Fruit fly (Drosophila melanogaster) whole organism, embryonic: Measurements from ENCODE around the gene CG1943.

ENCODE experiments used
- ATbp ChIP-seq: fragments of 200-800 bp; sonication (Bioruptor generic); optimal IDR thresholded peaks from 2 replicates; lab custom pipeline; 2017; ENCODE audit warnings: missing biosample characterization, mild to moderate bottlenecking, missing genetic modification characterization, missing genetic modification reagents
- CG10366 ChIP-seq: fragments of 200-800 bp; sonication (Bioruptor generic); IDR thresholded peaks from 2 replicates; pipeline ENCODE4 v1.3.6; 2022; ENCODE audit warnings: missing biosample characterization, missing genetic modification characterization
- CG10979 ChIP-seq: fragments of 200-800 bp; sonication (Bioruptor generic); optimal IDR thresholded peaks from 2 replicates; lab custom pipeline; 2018; ENCODE audit warnings: missing biosample characterization, mild to moderate bottlenecking, missing genetic modification characterization, moderate library complexity
- CG11093 ChIP-seq: fragments of 200-800 bp; sonication (Bioruptor generic); IDR thresholded peaks from 3 replicates; pipeline ENCODE4 v1.3.6; 2022; ENCODE audit warnings: missing biosample characterization, missing genetic modification characterization
- CG15696 ChIP-seq: fragments of 200-800 bp; sonication (Bioruptor generic); optimal IDR thresholded peaks from 2 replicates; lab custom pipeline; 2019; ENCODE audit warnings: missing biosample characterization, mild to moderate bottlenecking, missing genetic modification characterization, moderate library complexity
- CG18619 ChIP-seq: fragments of 200-800 bp; sonication (Bioruptor generic); optimal IDR thresholded peaks from 3 replicates; lab custom pipeline; 2017; ENCODE audit warnings: missing biosample characterization, mild to moderate bottlenecking, missing genetic modification characterization
- CG2199 ChIP-seq: fragments of 200-800 bp; sonication (Bioruptor generic); IDR thresholded peaks from 3 replicates; pipeline ENCODE4 v1.3.6; 2022; ENCODE audit warnings: missing biosample characterization, missing genetic modification characterization
- CG2889 ChIP-seq: fragments of 200-800 bp; sonication (Bioruptor generic); IDR thresholded peaks from 3 replicates; pipeline ENCODE4 v1.3.6; 2022; ENCODE audit warnings: missing biosample characterization, missing genetic modification characterization
- CG30020 ChIP-seq: fragments of 200-800 bp; optimal IDR thresholded peaks from 2 replicates; lab custom pipeline; 2019; ENCODE audit warnings: missing biosample characterization, mild to moderate bottlenecking, missing genetic modification characterization, moderate library complexity
- CG32767 ChIP-seq: fragments of 200-800 bp; sonication (Bioruptor generic); IDR thresholded peaks from 2 replicates; pipeline ENCODE4 v1.3.6; 2022; ENCODE audit warnings: missing biosample characterization, missing genetic modification characterization
- CG3281 ChIP-seq: fragments of 200-800 bp; sonication (Bioruptor generic); optimal IDR thresholded peaks from 3 replicates; lab custom pipeline; 2017; ENCODE audit warnings: missing biosample characterization, mild to moderate bottlenecking, missing genetic modification characterization
- CG5180 ChIP-seq: fragments of 200-800 bp; sonication (Bioruptor generic); optimal IDR thresholded peaks from 3 replicates; lab custom pipeline; 2017; ENCODE audit warnings: missing biosample characterization, missing genetic modification characterization, mild to moderate bottlenecking, moderate library complexity, missing genetic modification reagents
- CG5953 ChIP-seq: fragments of 200-800 bp; sonication (Bioruptor generic); IDR thresholded peaks from 2 replicates; pipeline ENCODE4 v1.3.6; 2022; ENCODE audit warnings: missing biosample characterization, missing genetic modification characterization
- CG6791 ChIP-seq: fragments of 200-800 bp; sonication (Bioruptor generic); IDR thresholded peaks from 3 replicates; pipeline ENCODE4 v1.3.6; 2022; ENCODE audit warnings: missing biosample characterization, missing genetic modification characterization; ENCODE audit not compliant: partially characterized antibody
- CG7271 ChIP-seq: fragments of 200-800 bp; sonication (Bioruptor generic); optimal IDR thresholded peaks from 2 replicates; lab custom pipeline; 2018; ENCODE audit warnings: missing biosample characterization, mild to moderate bottlenecking, missing genetic modification characterization, moderate library complexity
- CG8089 ChIP-seq: fragments of 200-800 bp; sonication (Bioruptor generic); optimal IDR thresholded peaks from 3 replicates; lab custom pipeline; 2016; ENCODE audit warnings: missing biosample characterization, missing genetic modification characterization
- CG8359 ChIP-seq: fragments of 200-800 bp; sonication (Bioruptor generic); optimal IDR thresholded peaks from 2 replicates; lab custom pipeline; 2017; ENCODE audit warnings: missing biosample characterization, mild to moderate bottlenecking, missing genetic modification characterization, borderline replicate concordance
- CG9817 ChIP-seq: fragments of 200-800 bp; sonication (Bioruptor generic); optimal IDR thresholded peaks from 2 replicates; lab custom pipeline; 2018; ENCODE audit warnings: missing biosample characterization, mild to moderate bottlenecking, missing genetic modification characterization, moderate library complexity
- CTCF ChIP-seq: fragments of 200-800 bp; sonication (Bioruptor generic); optimal IDR thresholded peaks from 2 replicates; lab custom pipeline; 2017; ENCODE audit warnings: missing biosample characterization, mild to moderate bottlenecking, missing genetic modification characterization, moderate library complexity
- Deaf1 ChIP-seq: fragments of 200-800 bp; optimal IDR thresholded peaks from 3 replicates; lab custom pipeline; 2019; ENCODE audit warnings: missing biosample characterization, mild to moderate bottlenecking, missing genetic modification characterization, moderate library complexity
- Doc3 ChIP-seq: fragments of 200-800 bp; sonication (Bioruptor generic); IDR thresholded peaks from 3 replicates; pipeline ENCODE4 v1.3.6; 2022; ENCODE audit warnings: missing biosample characterization, missing genetic modification characterization; ENCODE audit not compliant: partially characterized antibody
- Elba2 ChIP-seq: fragments of 200-800 bp; sonication (Bioruptor generic); optimal IDR thresholded peaks from 3 replicates; lab custom pipeline; 2016; ENCODE audit warnings: missing biosample characterization, missing genetic modification characterization
- H2.0 ChIP-seq: fragments of 200-800 bp; sonication (Bioruptor generic); IDR thresholded peaks from 2 replicates; pipeline ENCODE4 v1.3.6; 2022; ENCODE audit warnings: missing biosample characterization, missing genetic modification characterization
- Hr39 ChIP-seq: fragments of >200 bp; optimal IDR thresholded peaks from 2 replicates; lab custom pipeline; 2017
- Mrtf ChIP-seq: fragments of 200-800 bp; sonication (Bioruptor generic); IDR thresholded peaks from 3 replicates; pipeline ENCODE4 v1.3.6; 2022; ENCODE audit warnings: missing biosample characterization, missing genetic modification characterization
- Nf-YC ChIP-seq: fragments of 200-800 bp; optimal IDR thresholded peaks from 3 replicates; lab custom pipeline; 2019; ENCODE audit warnings: missing biosample characterization, mild to moderate bottlenecking, missing genetic modification characterization, moderate library complexity
- Optix ChIP-seq: fragments of 200-800 bp; sonication (Bioruptor generic); IDR thresholded peaks from 3 replicates; pipeline ENCODE4 v1.3.6; 2022; ENCODE audit warnings: missing biosample characterization, missing genetic modification characterization
- Poxn ChIP-seq: fragments of 200-800 bp; sonication (Bioruptor generic); IDR thresholded peaks from 2 replicates; pipeline ENCODE4 v1.3.6; 2022; ENCODE audit warnings: missing biosample characterization, missing genetic modification characterization
- Rfx ChIP-seq: fragments of 200-800 bp; sonication (Bioruptor generic); IDR thresholded peaks from 2 replicates; pipeline ENCODE4 v1.3.6; 2022; ENCODE audit warnings: missing biosample characterization, missing genetic modification characterization
- Rx ChIP-seq: fragments of 200-800 bp; sonication (Bioruptor generic); IDR thresholded peaks from 2 replicates; pipeline ENCODE4 v1.3.6; 2022; ENCODE audit warnings: missing biosample characterization, missing genetic modification characterization
- ap ChIP-seq: fragments of 200-800 bp; sonication (Bioruptor generic); IDR thresholded peaks from 2 replicates; pipeline ENCODE4 v1.3.6; 2022; ENCODE audit warnings: missing biosample characterization, missing genetic modification characterization
- bcd ChIP-seq: fragments of 200-800 bp; sonication (Bioruptor generic); optimal IDR thresholded peaks from 2 replicates; lab custom pipeline; 2017; ENCODE audit warnings: missing biosample characterization, mild to moderate bottlenecking, missing genetic modification characterization
- br ChIP-seq: fragments of >200 bp; optimal IDR thresholded peaks from 2 replicates; lab custom pipeline; 2017
- caup ChIP-seq: fragments of 200-800 bp; sonication (Bioruptor generic); optimal IDR thresholded peaks from 3 replicates; lab custom pipeline; 2017; ENCODE audit warnings: missing biosample characterization, mild to moderate bottlenecking, missing genetic modification characterization, moderate library complexity; ENCODE audit not compliant: severe bottlenecking
- chn ChIP-seq: fragments of 200-800 bp; sonication (Bioruptor generic); optimal IDR thresholded peaks from 2 replicates; lab custom pipeline; 2016; ENCODE audit warnings: missing biosample characterization, missing genetic modification characterization
- crp ChIP-seq, 2 experiments: fragments of 200-800 bp; sonication (Bioruptor generic); optimal IDR thresholded peaks; 2 replicates in 1 of 2; 3 replicates in 1 of 2; lab custom pipeline; 2017; ENCODE audit warnings: missing biosample characterization in 2 of 2, missing genetic modification characterization in 2 of 2, mild to moderate bottlenecking in 1 of 2, moderate library complexity in 1 of 2
- dati ChIP-seq: fragments of 200-800 bp; sonication (Bioruptor generic); IDR thresholded peaks from 2 replicates; pipeline ENCODE4 v1.3.6; 2022; ENCODE audit warnings: missing biosample characterization, missing genetic modification characterization
- kni ChIP-seq: fragments of 200-800 bp; sonication (Bioruptor generic); optimal IDR thresholded peaks from 3 replicates; lab custom pipeline; 2017; ENCODE audit warnings: mild to moderate bottlenecking, missing biosample characterization, missing genetic modification reagents, missing genetic modification characterization
- nom ChIP-seq: fragments of 200-800 bp; sonication (Bioruptor generic); optimal IDR thresholded peaks from 2 replicates; lab custom pipeline; 2017; ENCODE audit warnings: missing biosample characterization, missing genetic modification characterization, mild to moderate bottlenecking, moderate library complexity, missing genetic modification reagents
- p53 ChIP-seq: fragments of 200-800 bp; sonication (Bioruptor generic); optimal IDR thresholded peaks from 2 replicates; lab custom pipeline; 2016; ENCODE audit warnings: missing biosample characterization, missing genetic modification characterization
- pan ChIP-seq, 4 experiments: fragments of >200 bp in 3 of 4; fragments of 200-800 bp in 1 of 4; sonication (Bioruptor generic) in 1 of 4; optimal IDR thresholded peaks in 3 of 4; IDR thresholded peaks in 1 of 4; 2 replicates each; pipeline versions ENCODE4 v1.3.6 to Lab custom; 2017 to 2022; ENCODE audit warnings: missing biosample characterization in 2 of 4, missing genetic modification characterization in 2 of 4, mixed read lengths in 1 of 4
- pb ChIP-seq: fragments of 200-800 bp; sonication (Bioruptor generic); optimal IDR thresholded peaks from 3 replicates; lab custom pipeline; 2016; ENCODE audit warnings: missing biosample characterization, missing genetic modification characterization
- pfk ChIP-seq: fragments of 200-800 bp; sonication (Bioruptor generic); optimal IDR thresholded peaks from 2 replicates; lab custom pipeline; 2018; ENCODE audit warnings: missing biosample characterization, mild to moderate bottlenecking, missing genetic modification characterization, moderate library complexity
- pita ChIP-seq: fragments of 200-800 bp; sonication (Bioruptor generic); optimal IDR thresholded peaks from 2 replicates; lab custom pipeline; 2017; ENCODE audit warnings: missing biosample characterization, mild to moderate bottlenecking, missing genetic modification characterization
- run ChIP-seq: fragments of 200-800 bp; sonication (Bioruptor generic); optimal IDR thresholded peaks from 3 replicates; lab custom pipeline; 2018; ENCODE audit warnings: missing biosample characterization, mild to moderate bottlenecking, missing genetic modification characterization
- schlank ChIP-seq: fragments of 200-800 bp; sonication (Bioruptor generic); optimal IDR thresholded peaks from 2 replicates; lab custom pipeline; 2018; ENCODE audit warnings: missing biosample characterization, mild to moderate bottlenecking, missing genetic modification characterization
- sisA ChIP-seq: fragments of 200-800 bp; sonication (Bioruptor generic); IDR thresholded peaks from 2 replicates; pipeline ENCODE4 v1.3.6; 2022; ENCODE audit warnings: missing biosample characterization, missing genetic modification characterization
- slou ChIP-seq: fragments of 200-800 bp; sonication (Bioruptor generic); optimal IDR thresholded peaks from 3 replicates; lab custom pipeline; 2016; ENCODE audit warnings: missing biosample characterization, missing genetic modification characterization
- sqz ChIP-seq: fragments of 200-800 bp; sonication (Bioruptor generic); optimal IDR thresholded peaks from 3 replicates; lab custom pipeline; 2018; ENCODE audit warnings: missing biosample characterization, mild to moderate bottlenecking, missing genetic modification characterization
- sug ChIP-seq: fragments of 200-800 bp; optimal IDR thresholded peaks from 2 replicates; lab custom pipeline; 2019; ENCODE audit warnings: missing biosample characterization, mild to moderate bottlenecking, missing genetic modification characterization, moderate library complexity
- z ChIP-seq: fragments of 200-800 bp; sonication (Bioruptor generic); IDR thresholded peaks from 3 replicates; pipeline ENCODE4 v1.3.6; 2022; ENCODE audit warnings: missing biosample characterization, missing genetic modification characterization

CG1943 gene

DNA sequence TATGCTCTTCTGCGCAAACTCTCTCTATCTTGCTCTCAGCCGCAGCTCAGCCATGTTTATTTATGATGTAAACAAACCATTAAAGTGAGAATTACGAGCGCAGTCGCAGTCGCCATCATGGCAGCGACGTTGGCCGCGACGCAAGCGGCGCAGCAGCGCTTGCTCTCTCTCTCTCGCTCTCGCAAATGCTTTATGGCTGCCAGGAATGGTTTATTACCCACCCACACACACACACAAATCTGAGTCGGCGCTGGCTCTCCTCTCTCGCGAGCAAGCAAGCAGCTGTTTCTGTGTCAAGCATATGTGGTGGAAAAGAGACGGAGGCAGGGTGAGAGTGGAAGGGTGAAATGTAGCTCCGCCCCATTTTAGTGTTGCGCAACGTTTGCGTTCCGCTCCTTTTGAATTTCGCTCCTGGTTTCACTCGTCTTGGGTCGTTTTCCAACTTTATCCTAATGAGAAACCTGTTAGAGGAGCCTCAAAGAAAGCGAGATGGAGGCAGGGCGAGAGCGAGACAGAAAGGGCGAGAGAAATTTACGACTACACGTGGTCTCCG, 37.3 kb upstream of the CG1943 start (continued):
- TF ChIP-seq pb (GFP tag; lab: Kevin White, UChicago) (no peak), sug (no peak), CTCF (GFP tag; lab: Kevin White, UChicago) (no peak), Rx (GFP tag; lab: Robert Waterston, UW) (no peak), CG30020 (no peak), Nf-YC (tag; lab: Kevin White, UChicago) (peak; percentile 95), CG5180 (GFP tag; lab: Kevin White, UChicago) (no peak), slou (no peak), CG3281 (GFP tag; lab: Kevin White, UChicago) (no peak), CG8359 (GFP tag; lab: Kevin White, UChicago) (no peak), pan (optimal IDR thresholded peaks at IDR 0.05; lab: Kevin White, UChicago) (no peak), pan (GFP tag; optimal IDR thresholded peaks at IDR 0.05 in 1 of 2, IDR thresholded peaks at IDR 0.05 in 1 of 2) (no peak), pita (GFP tag; lab: Kevin White, UChicago) (no peak), Optix (GFP tag; lab: Robert Waterston, UW) (no peak), nom (GFP tag; lab: Kevin White, UChicago) (peak; percentile 11), sisA (GFP tag; lab: Robert Waterston, UW) (no peak), z (GFP tag; lab: Robert Waterston, UW) (peak; percentile 91), CG11093 (no peak), ATbp (GFP tag; lab: Kevin White, UChicago) (peak; percentile 26), sqz (GFP tag; lab: Kevin White, UChicago) (no peak), pfk (GFP tag; lab: Kevin White, UChicago) (peak; percentile 28), Doc3 (GFP tag; lab: Robert Waterston, UW) (no peak), br (lab: Kevin White, UChicago) (no peak), crp (GFP tag; optimal IDR thresholded peaks at IDR 0.05; lab: Kevin White, UChicago) (peak in 1 of 2 experiments; percentile 70), chn (peak; percentile 32), CG5953 (GFP tag; lab: Robert Waterston, UW) (no peak), CG6791 (GFP tag; lab: Robert Waterston, UW) (no peak; the same call in 2 of the 3 replicates), CG2889 (GFP tag; lab: Robert Waterston, UW) (no peak), CG18619 (GFP tag; lab: Kevin White, UChicago) (no peak), CG7271 (tag; lab: Kevin White, UChicago) (no peak), run (tag; lab: Kevin White, UChicago) (no peak), CG10366 (GFP tag; lab: Robert Waterston, UW) (no peak), Deaf1 (tag; lab: Kevin White, UChicago) (no peak), Rfx (0 out of 2 replicates have a peak, but pooled peaks have one; percentile 18), CG32767 (GFP tag; lab: Robert Waterston, UW) (0 out of 2 replicates have a peak, but pooled peaks have one; percentile 18), dati (GFP tag; lab: Robert Waterston, UW) (no peak), CG8089 (GFP tag; lab: Kevin White, UChicago) (peak; percentile 11), p53 (GFP tag; lab: Kevin White, UChicago) (no peak), CG9817 (tag; lab: Kevin White, UChicago) (no peak), H2.0 (GFP tag; lab: Robert Waterston, UW) (no peak), Hr39 (lab: Kevin White, UChicago) (no peak), CG2199 (GFP tag; lab: Robert Waterston, UW) (no peak), schlank (tag; lab: Kevin White, UChicago) (no peak), kni (GFP tag; lab: Kevin White, UChicago) (peak; percentile 91), ap (no peak), Elba2 (peak; percentile 81), bcd (GFP tag; lab: Kevin White, UChicago) (peak; percentile 1), CG10979 (no peak), caup (GFP tag; lab: Kevin White, UChicago) (no peak), Mrtf (no peak), Poxn (no peak), CG15696 (tag; lab: Kevin White, UChicago) (peak; percentile 31)
